Worm (Caenorhabditis elegans): ENCODE data around the gene fbxl-3.

The fbxl-3 gene

ce11 chrII:5377467-5378238 lies 21.0 kb downstream of the fbxl-3 start, which contains the start of gene prdx-2 (continued):
- TF ChIP-seq ceh-91 (GFP tag; IDR thresholded peaks at IDR 0.05) (peak; percentile 94), K11D2.4 (GFP tag; IDR thresholded peaks at IDR 0.05) (no peak), egl-18 (GFP tag; IDR thresholded peaks at IDR 0.05) (no peak), Y56A3A.18 (GFP tag; IDR thresholded peaks at IDR 0.05) (no peak), ceh-58 (GFP tag; IDR thresholded peaks at IDR 0.05) (no peak), lin-54 (GFP tag; optimal IDR thresholded peaks at IDR 0.05) (peak; percentile 75), lsy-27 (tag; optimal IDR thresholded peaks at IDR 0.05; ENCODE audit: borderline replicate concordance, insufficient read depth) (no peak), D2030.7 (GFP tag; IDR thresholded peaks at IDR 0.05) (peak; percentile 89), Y95B8A.8 (GFP tag; IDR thresholded peaks at IDR 0.05) (peak; percentile 67; the same call in 1 of the 2 replicates), ztf-18 (tag; optimal IDR thresholded peaks at IDR 0.05) (peak; percentile 22), lsl-1 (GFP tag; optimal IDR thresholded peaks at IDR 0.05) (peak; percentile 98), egl-44 (GFP tag; IDR thresholded peaks at IDR 0.05) (no peak), T26A5.8 (tag; optimal IDR thresholded peaks at IDR 0.05) (no peak), dox-1 (GFP tag; IDR thresholded peaks at IDR 0.05) (peak; percentile 82)

ce11 chrII:5374967-5375366 lies 23.7 kb downstream of the fbxl-3 start, which contains the start of gene algn-2:
algn-2 (plus strand) TSS chrII:5375267.
- TF ChIP-seq F22D6.2 (tag; optimal IDR thresholded peaks at IDR 0.05) = no peak
- no peak for TF ChIP-seq K11D2.4 (GFP tag; IDR thresholded peaks at IDR 0.05)

- TF ChIP-seq ceh-91 (GFP tag; IDR thresholded peaks at IDR 0.05) (peak; percentile 37; the same call in 1 of the 2 replicates), hmg-1.2 (GFP tag; IDR thresholded peaks at IDR 0.05) (peak; percentile 78), nhr-179 (tag; optimal IDR thresholded peaks at IDR 0.05) (no peak), hlh-12 (tag; optimal IDR thresholded peaks at IDR 0.05) (no peak), tbp1 (GFP tag; optimal IDR thresholded peaks at IDR 0.05) (peak; percentile 61), K11D2.4 (GFP tag; IDR thresholded peaks at IDR 0.05) (peak; percentile 83), madf-6 (GFP tag; IDR thresholded peaks at IDR 0.05) (peak; percentile 82), cebp-1 (GFP tag; IDR thresholded peaks at IDR 0.05) (no peak), cebp-1 (tag; optimal IDR thresholded peaks at IDR 0.05) (peak; percentile 84), lsy-27 (tag; optimal IDR thresholded peaks at IDR 0.05; ENCODE audit: borderline replicate concordance, insufficient read depth) (no peak), F22D6.2 (tag; optimal IDR thresholded peaks at IDR 0.05) (peak; percentile 5), mcd-1 (GFP tag; IDR thresholded peaks at IDR 0.05) (peak; percentile 82), Y53G8AR.9 (GFP tag; conservative IDR thresholded peaks at IDR 0.05) (peak; percentile 86), cebp-2 (GFP tag; IDR thresholded peaks at IDR 0.05) (no peak), rcor-1 (GFP tag; IDR thresholded peaks at IDR 0.05) (peak; percentile 91), ekl-4 (GFP tag; IDR thresholded peaks at IDR 0.05) (peak; percentile 91), ZK185.1 (tag; optimal IDR thresholded peaks at IDR 0.05; ENCODE audit: poor library complexity, severe bottlenecking) (peak; percentile 84), C17E4.6 (GFP tag; IDR thresholded peaks at IDR 0.05) (peak; percentile 58; the same call in 1 of the 2 replicates), C06A6.2 (GFP tag; conservative IDR thresholded peaks at IDR 0.05) (peak; percentile 75; the same call in 1 of the 2 replicates), somi-1 (GFP tag; optimal IDR thresholded peaks at IDR 0.05) (peak; percentile 19), T07F8.4 (tag; optimal IDR thresholded peaks at IDR 0.05) (no peak), let-607 (tag; optimal IDR thresholded peaks at IDR 0.05) (peak; percentile 30 to 51), lir-1 (GFP tag; conservative IDR thresholded peaks at IDR 0.05) (peak; percentile 67), lin-40 (tag; optimal IDR thresholded peaks at IDR 0.05) (peak; percentile 92), F23B12.7 (tag; optimal IDR thresholded peaks at IDR 0.05; ENCODE audit: insufficient read depth) (peak; percentile 13), attf-3 (GFP tag; conservative IDR thresholded peaks at IDR 0.05) (peak; percentile 59), athp-1 (tag; optimal IDR thresholded peaks at IDR 0.05) (peak; percentile 37), Y56A3A.18 (GFP tag; IDR thresholded peaks at IDR 0.05) (no peak), hlh-26 (GFP tag; conservative IDR thresholded peaks at IDR 0.05) (no peak), lin-26 (GFP tag; IDR thresholded peaks at IDR 0.05) (peak; percentile 55; the same call in 1 of the 2 replicates), ama-1 (optimal IDR thresholded peaks at IDR 0.05) (no peak), ama-1 (GFP tag; optimal IDR thresholded peaks at IDR 0.05) (no peak)
These were observed 25.2 kb downstream of the fbxl-3 start, which contains the start of the genes agt-2 and F09E5.3 for ce11 chrII:5373275-5374047. agt-2 (minus strand) TSS chrII:5373827. F09E5.3 (plus strand) TSS chrII:5373997.

Data from whole organism, young adult.